Worm (Caenorhabditis elegans) whole organism, L4/young adult: ENCODE data around the gene dsl-5.

ENCODE experiments used
- W03F9.2 ChIP-seq: fragments of 150-350 bp; optimal IDR thresholded peaks from 2 replicates; lab custom pipeline; 2014; ENCODE audit warnings: missing biosample characterization, missing genetic modification characterization
- dao-5 ChIP-seq: sonication (generic microtip); optimal IDR thresholded peaks from 2 replicates; lab custom pipeline; 2016; ENCODE audit warnings: missing genotype, missing genetic modification characterization, moderate library complexity, missing compliant biosample characterization

ce11 chrIV:11582450-11583166 is 38.2 kb downstream of the dsl-5 start:
- no peak for TF ChIP-seq W03F9.2 (tag; lab: Kevin White, UChicago)
- no peak for TF ChIP-seq dao-5 (tag; lab: Kevin White, UChicago)
